Worm (Caenorhabditis elegans): ENCODE results near the gene D2007.1.
A peak's percentile ranks its signal among the peaks of the same experiment; 100 is the strongest.

Gene D2007.1

ce11 chrIII:8172609-8173133 is 17.4 kb downstream of the D2007.1 start:
- TF ChIP-seq ceh-31 (tag; optimal IDR thresholded peaks at IDR 0.05) = no peak
- no peak for TF ChIP-seq gmeb-2 (tag; optimal IDR thresholded peaks at IDR 0.05)
- no peak for TF ChIP-seq C08G9.2 (tag; optimal IDR thresholded peaks at IDR 0.05)

- TF ChIP-seq ceh-30 (tag; optimal IDR thresholded peaks at IDR 0.05) (no peak), nfya-1 (tag; optimal IDR thresholded peaks at IDR 0.05) (peak; percentile 96)
Observed at ce11 chrIII:8175263-8175662, 20.0 kb downstream of the D2007.1 start.

- no peak for TF ChIP-seq ceh-45 (GFP tag; IDR thresholded peaks at IDR 0.05)
- no peak for TF ChIP-seq ref-2 (tag; optimal IDR thresholded peaks at IDR 0.05)
- TF ChIP-seq ceh-24 (tag; optimal IDR thresholded peaks at IDR 0.05) = no peak
- TF ChIP-seq pag-3 (tag; optimal IDR thresholded peaks at IDR 0.05; ENCODE audit: borderline replicate concordance) = no peak
- no peak for TF ChIP-seq ceh-34 (tag; optimal IDR thresholded peaks at IDR 0.05)
- no peak for TF ChIP-seq ceh-30 (tag; optimal IDR thresholded peaks at IDR 0.05)
- no peak for TF ChIP-seq F13H6.1 (tag; optimal IDR thresholded peaks at IDR 0.05)
- no peak for TF ChIP-seq gmeb-2 (tag; optimal IDR thresholded peaks at IDR 0.05)
- no peak for TF ChIP-seq dmd-4 (tag; optimal IDR thresholded peaks at IDR 0.05; ENCODE audit: borderline replicate concordance)
- TF ChIP-seq pha-2 (tag; optimal IDR thresholded peaks at IDR 0.05) = no peak
- TF ChIP-seq ceh-48 (tag; optimal IDR thresholded peaks at IDR 0.05) = no peak
- no peak for TF ChIP-seq zip-5 (tag; optimal IDR thresholded peaks at IDR 0.05)
- no peak for TF ChIP-seq ahr-1 (tag; optimal IDR thresholded peaks at IDR 0.05)
- TF ChIP-seq nfya-1 (tag; optimal IDR thresholded peaks at IDR 0.05) = no peak
- TF ChIP-seq ceh-14 (tag; optimal IDR thresholded peaks at IDR 0.05) = no peak
- TF ChIP-seq pat-9 (tag; optimal IDR thresholded peaks at IDR 0.05) = no peak
- TF ChIP-seq unc-55 (GFP tag; optimal IDR thresholded peaks at IDR 0.05) = no peak
- no peak for TF ChIP-seq ceh-18 (tag; optimal IDR thresholded peaks at IDR 0.05)
- TF ChIP-seq ets-4 (tag; optimal IDR thresholded peaks at IDR 0.05) = no peak
- no peak for TF ChIP-seq ceh-22 (tag; optimal IDR thresholded peaks at IDR 0.05)
Observed at ce11 chrIII:8176265-8176664, 21.0 kb downstream of the D2007.1 start, which contains the start of gene C50C3.12. C50C3.12 (plus strand) TSS chrIII:8176565.

- TF ChIP-seq ceh-2 (tag; optimal IDR thresholded peaks at IDR 0.05) = no peak
- TF ChIP-seq nhr-232 (tag; optimal IDR thresholded peaks at IDR 0.05) = no peak
- TF ChIP-seq ceh-34 (tag; optimal IDR thresholded peaks at IDR 0.05) = no peak
- no peak for TF ChIP-seq lin-11 (tag; optimal IDR thresholded peaks at IDR 0.05)
- TF ChIP-seq npax-4 (tag; optimal IDR thresholded peaks at IDR 0.05) = no peak
- TF ChIP-seq ztf-16 (tag; optimal IDR thresholded peaks at IDR 0.05) = no peak
- no peak for TF ChIP-seq zip-5 (tag; optimal IDR thresholded peaks at IDR 0.05)
- TF ChIP-seq odd-2 (tag; optimal IDR thresholded peaks at IDR 0.05) = no peak
- no peak for TF ChIP-seq unc-55 (GFP tag; optimal IDR thresholded peaks at IDR 0.05)
- TF ChIP-seq madf-2 (tag; optimal IDR thresholded peaks at IDR 0.05) = no peak
- TF ChIP-seq ceh-19 (GFP tag; optimal IDR thresholded peaks at IDR 0.05) = no peak
- no peak for TF ChIP-seq nfya-1 (tag; optimal IDR thresholded peaks at IDR 0.05)
- TF ChIP-seq ceh-48 (tag; optimal IDR thresholded peaks at IDR 0.05) = no peak
Observed at ce11 chrIII:8178924-8179323, 23.7 kb downstream of the D2007.1 start, which contains the start of gene C50C3.5. C50C3.5 (plus strand) TSS chrIII:8179224.

ce11 chrIII:8181581-8181980 is 26.3 kb downstream of the D2007.1 start, which contains the start of gene spc-2:
spc-2 (plus strand) TSS chrIII:8181881.
- TF ChIP-seq lin-11 (tag; optimal IDR thresholded peaks at IDR 0.05) (no peak), sdc-2 (tag; optimal IDR thresholded peaks at IDR 0.05) (no peak), ets-4 (tag; optimal IDR thresholded peaks at IDR 0.05) (no peak)

- TF ChIP-seq F13H6.1 (tag; optimal IDR thresholded peaks at IDR 0.05) (no peak), ceh-31 (tag; optimal IDR thresholded peaks at IDR 0.05) (no peak), K09A11.1 (tag; optimal IDR thresholded peaks at IDR 0.05; ENCODE audit: insufficient read depth) (no peak), npax-4 (tag; optimal IDR thresholded peaks at IDR 0.05) (no peak), elt-4 (tag; optimal IDR thresholded peaks at IDR 0.05) (no peak), hlh-13 (GFP tag; optimal IDR thresholded peaks at IDR 0.05) (no peak), eyg-1 (tag; optimal IDR thresholded peaks at IDR 0.05) (no peak), lim-6 (tag; optimal IDR thresholded peaks at IDR 0.05) (no peak), nhr-232 (tag; optimal IDR thresholded peaks at IDR 0.05) (no peak), K02D7.2 (tag; optimal IDR thresholded peaks at IDR 0.05) (no peak), mec-3 (tag; optimal IDR thresholded peaks at IDR 0.05; ENCODE audit: borderline replicate concordance) (no peak), lin-11 (tag; optimal IDR thresholded peaks at IDR 0.05) (no peak)
Observed at ce11 chrIII:8182573-8182972, 27.3 kb downstream of the D2007.1 start.

Data from whole organism, late embryonic.